Worm (Caenorhabditis elegans): ENCODE results near the gene F18G5.1.

The F18G5.1 gene

DNA sequence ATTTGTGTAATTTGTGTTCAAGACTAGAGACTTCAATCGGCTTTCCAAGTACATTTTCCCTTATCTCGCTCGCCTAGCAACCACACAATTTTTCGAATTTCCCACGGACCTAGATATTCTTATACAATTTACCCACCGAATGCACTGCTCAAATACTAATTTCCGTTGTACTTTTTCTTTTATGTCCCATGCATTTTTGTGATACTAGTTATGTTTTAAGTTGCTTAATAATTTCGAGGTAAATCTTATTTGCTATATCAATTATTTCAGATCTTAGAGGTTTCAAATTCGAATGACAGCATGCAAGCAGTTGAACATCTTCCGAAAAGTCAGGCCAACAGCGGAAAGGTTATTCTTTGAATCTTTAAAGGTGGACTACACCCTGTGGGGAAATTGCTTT is at the start of gene F18G5.1:
TSS of gene F18G5.1 (plus strand) at position 301 of the 400 bp plus-strand sequence.
- TF ChIP-seq unc-39 (tag; optimal IDR thresholded peaks at IDR 0.05) (no peak), ham-2 (GFP tag; optimal IDR thresholded peaks at IDR 0.05) (no peak), bed-3 (GFP tag; optimal IDR thresholded peaks at IDR 0.05) (no peak), nhr-28 (tag; optimal IDR thresholded peaks at IDR 0.05) (no peak), lsy-2 (tag; optimal IDR thresholded peaks at IDR 0.05) (no peak), mls-2 (tag; optimal IDR thresholded peaks at IDR 0.05) (no peak), nhr-76 (tag; optimal IDR thresholded peaks at IDR 0.05) (no peak), flh-1 (GFP tag; optimal IDR thresholded peaks at IDR 0.05) (no peak), cnd-1 (tag; optimal IDR thresholded peaks at IDR 0.05) (no peak)

- TF ChIP-seq nhr-237 (tag; optimal IDR thresholded peaks at IDR 0.05) (no peak), mep-1 (tag; optimal IDR thresholded peaks at IDR 0.05) (no peak), nhr-2 (tag; optimal IDR thresholded peaks at IDR 0.05) (no peak), sem-2 (GFP tag; optimal IDR thresholded peaks at IDR 0.05) (no peak), M03D4.4 (tag; optimal IDR thresholded peaks at IDR 0.05) (no peak), ces-1 (GFP tag; optimal IDR thresholded peaks at IDR 0.05) (no peak), elt-1 (tag; optimal IDR thresholded peaks at IDR 0.05; ENCODE audit: borderline replicate concordance, insufficient read depth) (no peak)
These were observed 49.6 kb upstream of the F18G5.1 start for ce11 chrX:9210086-9210485.

DNA sequence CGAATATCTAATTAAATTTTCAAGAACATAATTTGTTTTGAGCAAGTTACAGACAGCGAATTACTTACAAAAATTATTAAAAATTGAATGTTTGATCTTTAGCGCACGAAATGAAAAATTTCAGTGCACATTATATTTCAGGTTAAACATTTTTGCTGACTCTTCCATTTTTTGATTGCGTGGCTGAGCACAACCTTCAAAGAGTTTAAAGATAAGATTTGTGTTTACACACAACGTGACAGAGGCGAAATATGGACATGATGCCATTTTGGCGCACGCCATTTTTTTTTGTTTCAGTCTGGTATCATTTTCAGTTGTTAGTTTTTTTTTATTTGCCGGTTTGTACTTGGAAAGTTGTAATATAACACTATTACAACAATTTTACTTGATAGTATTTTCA is 47.0 kb upstream of the F18G5.1 start:
- TF ChIP-seq drap-1 (GFP tag; optimal IDR thresholded peaks at IDR 0.05) (no peak), elt-1 (tag; optimal IDR thresholded peaks at IDR 0.05; ENCODE audit: borderline replicate concordance, insufficient read depth) (no peak), sem-2 (GFP tag; optimal IDR thresholded peaks at IDR 0.05) (no peak), ceh-83 (GFP tag; optimal IDR thresholded peaks at IDR 0.05) (no peak), bed-3 (GFP tag; optimal IDR thresholded peaks at IDR 0.05) (no peak), mls-2 (tag; optimal IDR thresholded peaks at IDR 0.05) (no peak), mep-1 (tag; optimal IDR thresholded peaks at IDR 0.05) (no peak), tbx-8 (GFP tag; optimal IDR thresholded peaks at IDR 0.05) (no peak), nhr-76 (tag; optimal IDR thresholded peaks at IDR 0.05) (no peak)

DNA sequence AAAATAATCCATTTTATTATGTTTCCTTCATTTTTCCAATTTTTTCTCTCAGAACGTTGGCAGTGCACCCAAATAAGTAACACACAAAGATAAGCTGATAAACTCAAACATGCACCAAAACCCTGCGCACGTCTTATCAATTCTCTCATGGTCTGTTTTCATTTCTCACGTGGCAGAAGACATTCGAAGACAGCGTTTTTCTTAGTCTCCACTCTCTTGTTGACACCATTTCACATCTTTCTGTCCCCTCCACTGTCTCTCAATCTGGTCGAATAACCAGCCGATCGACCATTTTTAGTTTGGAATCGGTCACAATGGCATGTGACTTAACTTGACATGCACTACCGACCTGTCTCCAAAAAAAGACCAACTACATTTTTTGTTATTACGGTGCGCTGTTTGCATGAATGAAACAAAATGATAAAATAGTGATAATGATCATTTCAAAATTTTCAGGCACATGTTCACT is 45.7 kb upstream of the F18G5.1 start, which contains the start of gene C35B8.3:
TSS of gene C35B8.3 (plus strand) at position 51 of the 469 bp plus-strand sequence.
- TF ChIP-seq snpc-4 (tag; optimal IDR thresholded peaks at IDR 0.05) (no peak), cnd-1 (tag; optimal IDR thresholded peaks at IDR 0.05) (no peak), lin-32 (GFP tag; optimal IDR thresholded peaks at IDR 0.05) (no peak), unc-62 (GFP tag; optimal IDR thresholded peaks at IDR 0.05) (no peak), pha-4 (tag; optimal IDR thresholded peaks at IDR 0.05) (no peak), ces-1 (GFP tag; optimal IDR thresholded peaks at IDR 0.05) (no peak), ham-2 (GFP tag; optimal IDR thresholded peaks at IDR 0.05) (no peak), ztf-11 (tag; optimal IDR thresholded peaks at IDR 0.05) (no peak), elt-1 (tag; optimal IDR thresholded peaks at IDR 0.05; ENCODE audit: borderline replicate concordance, insufficient read depth) (no peak), tbx-8 (GFP tag; optimal IDR thresholded peaks at IDR 0.05) (no peak), zip-8 (tag; optimal IDR thresholded peaks at IDR 0.05) (no peak), bed-3 (GFP tag; optimal IDR thresholded peaks at IDR 0.05) (no peak), M03D4.4 (tag; optimal IDR thresholded peaks at IDR 0.05) (no peak), sptf-1 (tag; optimal IDR thresholded peaks at IDR 0.05) (no peak), nhr-28 (tag; optimal IDR thresholded peaks at IDR 0.05) (no peak), drap-1 (GFP tag; optimal IDR thresholded peaks at IDR 0.05) (no peak), ceh-39 (tag; optimal IDR thresholded peaks at IDR 0.05) (no peak), nhr-12 (tag; optimal IDR thresholded peaks at IDR 0.05) (no peak), nhr-237 (tag; optimal IDR thresholded peaks at IDR 0.05) (no peak), unc-39 (tag; optimal IDR thresholded peaks at IDR 0.05) (no peak)

ce11 chrX:9225273-9225672 is 34.4 kb upstream of the F18G5.1 start:
- TF ChIP-seq mls-2 (tag; optimal IDR thresholded peaks at IDR 0.05) (peak; percentile 27), M03D4.4 (tag; optimal IDR thresholded peaks at IDR 0.05) (peak; percentile 48), unc-120 (tag; optimal IDR thresholded peaks at IDR 0.05; ENCODE audit: poor library complexity, severe bottlenecking) (peak; percentile 46), elt-1 (tag; optimal IDR thresholded peaks at IDR 0.05; ENCODE audit: borderline replicate concordance, insufficient read depth) (no peak), ces-1 (GFP tag; optimal IDR thresholded peaks at IDR 0.05) (no peak), mep-1 (tag; optimal IDR thresholded peaks at IDR 0.05) (no peak), ham-2 (GFP tag; optimal IDR thresholded peaks at IDR 0.05) (peak; percentile 69), nhr-2 (tag; optimal IDR thresholded peaks at IDR 0.05) (peak; percentile 74), ceh-39 (tag; optimal IDR thresholded peaks at IDR 0.05) (peak; percentile 23), cnd-1 (tag; optimal IDR thresholded peaks at IDR 0.05) (peak; percentile 63), tbx-8 (GFP tag; optimal IDR thresholded peaks at IDR 0.05) (peak; percentile 51), ztf-11 (tag; optimal IDR thresholded peaks at IDR 0.05) (no peak), sptf-1 (tag; optimal IDR thresholded peaks at IDR 0.05) (peak; percentile 82), drap-1 (GFP tag; optimal IDR thresholded peaks at IDR 0.05) (peak; percentile 37), pha-4 (tag; optimal IDR thresholded peaks at IDR 0.05) (peak; percentile 58), unc-62 (GFP tag; optimal IDR thresholded peaks at IDR 0.05) (no peak)

All from whole organism, mixed stage, embryonic.